Fruit fly (Drosophila melanogaster): ENCODE data around the gene CG14968.

DNA sequence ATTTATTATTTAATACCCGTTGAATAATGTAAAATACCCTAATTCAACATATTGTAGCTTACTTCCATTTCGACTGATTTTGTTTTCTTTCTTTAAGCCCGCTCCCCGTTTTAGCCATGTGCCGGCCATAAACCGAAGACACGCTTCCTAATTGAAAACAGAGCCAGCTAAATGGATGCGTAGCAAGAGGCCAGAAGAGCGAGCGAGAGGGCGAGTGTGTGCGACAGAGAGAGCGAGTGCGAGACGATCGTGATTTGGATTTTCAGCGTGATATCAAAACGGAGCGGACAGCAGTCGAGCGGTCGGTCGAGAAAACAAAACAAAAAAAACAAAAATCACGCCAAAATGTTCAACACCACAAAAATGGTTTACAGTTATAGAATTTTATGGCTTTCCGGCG is 36.6 kb downstream of the CG14968 start:
- TF ChIP-seq psq (optimal IDR thresholded peaks at IDR 0.05) (no peak), Dll (optimal IDR thresholded peaks at IDR 0.05) (no peak)
